Fruit fly (Drosophila melanogaster) whole organism, embryonic: ENCODE results near the gene Dr.
A peak's percentile ranks its signal among the peaks of the same experiment; 100 is the strongest.

Source experiments
- Adf1 ChIP-seq: fragments of 200-800 bp; sonication (Bioruptor generic); IDR thresholded peaks from 2 replicates; pipeline ENCODE4 v1.3.6; 2022; ENCODE audit warnings: missing biosample characterization, missing genetic modification characterization
- Atf3 ChIP-seq: fragments of 200-800 bp; sonication (Bioruptor generic); optimal IDR thresholded peaks from 3 replicates; lab custom pipeline; 2016; ENCODE audit warnings: missing biosample characterization, missing genetic modification characterization
- B-H2 ChIP-seq: fragments of 200-800 bp; sonication (Bioruptor generic); optimal IDR thresholded peaks from 2 replicates; lab custom pipeline; 2018; ENCODE audit warnings: missing biosample characterization, mild to moderate bottlenecking, missing genetic modification characterization
- CG10147 ChIP-seq: fragments of 200-800 bp; sonication (Bioruptor generic); optimal IDR thresholded peaks from 2 replicates; lab custom pipeline; 2019; ENCODE audit warnings: missing biosample characterization, mild to moderate bottlenecking, missing genetic modification characterization, moderate library complexity
- CG10431 ChIP-seq: fragments of 200-800 bp; sonication (Bioruptor generic); optimal IDR thresholded peaks from 3 replicates; lab custom pipeline; 2018; ENCODE audit warnings: missing biosample characterization, mild to moderate bottlenecking, missing genetic modification characterization
- CG12769 ChIP-seq: fragments of 200-800 bp; sonication (Bioruptor generic); optimal IDR thresholded peaks from 2 replicates; lab custom pipeline; 2019; ENCODE audit warnings: missing biosample characterization, mild to moderate bottlenecking, missing genetic modification characterization, moderate library complexity
- CG15011 ChIP-seq: fragments of 200-800 bp; sonication (Bioruptor generic); optimal IDR thresholded peaks from 3 replicates; lab custom pipeline; 2018; ENCODE audit warnings: missing biosample characterization, mild to moderate bottlenecking, missing genetic modification characterization
- CG1529 ChIP-seq: fragments of 200-800 bp; sonication (Bioruptor generic); optimal IDR thresholded peaks from 3 replicates; lab custom pipeline; 2018; ENCODE audit warnings: missing biosample characterization, missing genetic modification characterization
- CG15514 ChIP-seq: fragments of 200-800 bp; sonication (Bioruptor generic); optimal IDR thresholded peaks from 3 replicates; lab custom pipeline; 2017; ENCODE audit warnings: missing biosample characterization, missing genetic modification characterization, mild to moderate bottlenecking, moderate library complexity, missing genetic modification reagents
- CG17361 ChIP-seq: fragments of 200-800 bp; sonication (Bioruptor generic); IDR thresholded peaks from 3 replicates; pipeline ENCODE4 v1.3.6; 2022; ENCODE audit warnings: missing biosample characterization, missing genetic modification characterization
- CG17612 ChIP-seq: fragments of 200-800 bp; sonication (Bioruptor generic); IDR thresholded peaks from 2 replicates; pipeline ENCODE4 v1.3.6; 2022; ENCODE audit warnings: missing biosample characterization, missing genetic modification characterization
- CG1792 ChIP-seq: fragments of 200-800 bp; sonication (Bioruptor generic); optimal IDR thresholded peaks from 2 replicates; lab custom pipeline; 2016; ENCODE audit warnings: missing biosample characterization, missing genetic modification characterization
- CG18011 ChIP-seq: fragments of 200-800 bp; sonication (Bioruptor generic); optimal IDR thresholded peaks from 2 replicates; lab custom pipeline; 2017; ENCODE audit warnings: missing biosample characterization, missing genetic modification characterization, mild to moderate bottlenecking, moderate library complexity, missing genotype
- CG2116 ChIP-seq: fragments of 200-800 bp; sonication (Bioruptor generic); optimal IDR thresholded peaks from 3 replicates; lab custom pipeline; 2018; ENCODE audit warnings: missing biosample characterization, mild to moderate bottlenecking, missing genetic modification characterization
- CG31365 ChIP-seq: fragments of 200-800 bp; sonication (Bioruptor generic); optimal IDR thresholded peaks from 2 replicates; lab custom pipeline; 2018; ENCODE audit warnings: missing biosample characterization, mild to moderate bottlenecking, missing genetic modification characterization
- CG3407 ChIP-seq: fragments of 200-800 bp; sonication (Bioruptor generic); optimal IDR thresholded peaks from 2 replicates; lab custom pipeline; 2018; ENCODE audit warnings: missing biosample characterization, mild to moderate bottlenecking, missing genetic modification characterization
- CG3726 ChIP-seq: fragments of 200-800 bp; sonication (Bioruptor generic); IDR thresholded peaks from 3 replicates; pipeline ENCODE4, ENCODE4 v1.3.6; 2022; ENCODE audit warnings: missing biosample characterization, missing genetic modification characterization
- CG3995 ChIP-seq: fragments of 200-800 bp; sonication (Bioruptor generic); optimal IDR thresholded peaks from 3 replicates; lab custom pipeline; 2016; ENCODE audit warnings: missing biosample characterization, missing genetic modification characterization
- CG4617 ChIP-seq: fragments of 200-800 bp; sonication (Bioruptor generic); optimal IDR thresholded peaks from 3 replicates; lab custom pipeline; 2016; ENCODE audit warnings: missing biosample characterization, missing genetic modification characterization, borderline replicate concordance
- CG4820 ChIP-seq: fragments of 200-800 bp; sonication (Bioruptor generic); optimal IDR thresholded peaks from 3 replicates; lab custom pipeline; 2016; ENCODE audit warnings: missing biosample characterization, missing genetic modification characterization
- CG5953 ChIP-seq: fragments of 200-800 bp; sonication (Bioruptor generic); IDR thresholded peaks from 2 replicates; pipeline ENCODE4 v1.3.6; 2022; ENCODE audit warnings: missing biosample characterization, missing genetic modification characterization
- CG6272 ChIP-seq: fragments of 200-800 bp; sonication (Bioruptor generic); IDR thresholded peaks from 2 replicates; pipeline ENCODE4 v1.3.6; 2022; ENCODE audit warnings: missing biosample characterization, missing genetic modification characterization
- CG6765 ChIP-seq: fragments of 200-800 bp; sonication (Bioruptor generic); optimal IDR thresholded peaks from 3 replicates; lab custom pipeline; 2017; ENCODE audit warnings: missing biosample characterization, mild to moderate bottlenecking, missing genetic modification characterization
- CG7987 ChIP-seq: fragments of 200-800 bp; sonication (Bioruptor generic); optimal IDR thresholded peaks from 2 replicates; lab custom pipeline; 2018; ENCODE audit warnings: missing biosample characterization, mild to moderate bottlenecking, missing genetic modification characterization, moderate library complexity
- CG9797 ChIP-seq: fragments of 200-800 bp; sonication (Bioruptor generic); optimal IDR thresholded peaks from 3 replicates; lab custom pipeline; 2018; ENCODE audit warnings: missing biosample characterization, mild to moderate bottlenecking, missing genetic modification characterization
- CkIIα-i1 ChIP-seq: fragments of 200-800 bp; sonication (Bioruptor generic); IDR thresholded peaks from 2 replicates; pipeline ENCODE4 v1.3.6; 2022; ENCODE audit warnings: missing biosample characterization, missing genetic modification characterization
- Dfd ChIP-seq, 2 experiments: fragments of >200 bp; optimal IDR thresholded peaks; 2 replicates each; lab custom pipeline; 2017; ENCODE audit warnings: missing biosample characterization in 2 of 2, missing genetic modification characterization in 2 of 2
- Dref ChIP-seq: fragments of 200-800 bp; sonication (Bioruptor generic); IDR thresholded peaks from 2 replicates; pipeline ENCODE4 v1.3.6; 2022; ENCODE audit warnings: missing biosample characterization, missing genetic modification characterization
- Eip74EF ChIP-seq, 2 experiments: fragments of 200-800 bp in 1 of 2; fragments of >200 bp in 1 of 2; sonication (Bioruptor generic) in 1 of 2; optimal IDR thresholded peaks; 2 replicates each; lab custom pipeline; 2017 to 2019; ENCODE audit warnings: missing biosample characterization in 2 of 2, missing genetic modification characterization in 2 of 2, mild to moderate bottlenecking in 1 of 2, moderate library complexity in 1 of 2
- Hey ChIP-seq: fragments of 200-800 bp; sonication (Bioruptor generic); optimal IDR thresholded peaks from 3 replicates; lab custom pipeline; 2018; ENCODE audit warnings: missing biosample characterization, mild to moderate bottlenecking, missing genetic modification characterization
- HmgD ChIP-seq: fragments of 200-800 bp; sonication (Bioruptor generic); optimal IDR thresholded peaks from 3 replicates; lab custom pipeline; 2016; ENCODE audit warnings: missing biosample characterization, missing genetic modification characterization
- Kr ChIP-seq: fragments of 200-800 bp; sonication (Bioruptor generic); optimal IDR thresholded peaks from 2 replicates; lab custom pipeline; 2017; ENCODE audit warnings: missing biosample characterization, mild to moderate bottlenecking, missing genetic modification characterization
- Med ChIP-seq: fragments of 200-800 bp; sonication (Bioruptor generic); peaks from one replicate; lab custom pipeline; 2016; ENCODE audit warnings: missing biosample characterization, missing genetic modification characterization, mild to moderate bottlenecking, inconsistent platforms, moderate library complexity
- Oaz ChIP-seq: fragments of 200-800 bp; sonication (Bioruptor generic); IDR thresholded peaks from 2 replicates; pipeline ENCODE4 v1.3.6; 2022; ENCODE audit warnings: missing biosample characterization, missing genetic modification characterization
- Optix ChIP-seq: fragments of 200-800 bp; sonication (Bioruptor generic); IDR thresholded peaks from 3 replicates; pipeline ENCODE4 v1.3.6; 2022; ENCODE audit warnings: missing biosample characterization, missing genetic modification characterization
- Poxn ChIP-seq: fragments of 200-800 bp; sonication (Bioruptor generic); IDR thresholded peaks from 2 replicates; pipeline ENCODE4 v1.3.6; 2022; ENCODE audit warnings: missing biosample characterization, missing genetic modification characterization
- Ravus ChIP-seq: fragments of 200-800 bp; sonication (Bioruptor generic); IDR thresholded peaks from 2 replicates; pipeline ENCODE4 v1.3.6; 2022; ENCODE audit warnings: missing biosample characterization, missing genetic modification characterization
- Rx ChIP-seq: fragments of 200-800 bp; sonication (Bioruptor generic); IDR thresholded peaks from 2 replicates; pipeline ENCODE4 v1.3.6; 2022; ENCODE audit warnings: missing biosample characterization, missing genetic modification characterization
- Spps ChIP-seq: fragments of 200-800 bp; sonication (Bioruptor generic); optimal IDR thresholded peaks from 2 replicates; lab custom pipeline; 2018; ENCODE audit warnings: missing biosample characterization, mild to moderate bottlenecking, missing genetic modification characterization
- TFAM ChIP-seq: fragments of 200-800 bp; sonication (Bioruptor generic); optimal IDR thresholded peaks from 2 replicates; lab custom pipeline; 2017; ENCODE audit warnings: missing biosample characterization, missing genetic modification characterization, inconsistent platforms
- abd-A ChIP-seq: fragments of 200-800 bp; sonication (Bioruptor generic); optimal IDR thresholded peaks from 3 replicates; lab custom pipeline; 2019; ENCODE audit warnings: missing biosample characterization, mild to moderate bottlenecking, missing genetic modification characterization, moderate library complexity
- bigmax ChIP-seq: fragments of 200-800 bp; sonication (Bioruptor generic); optimal IDR thresholded peaks from 2 replicates; lab custom pipeline; 2018; ENCODE audit warnings: missing biosample characterization, mild to moderate bottlenecking, missing genetic modification characterization
- crc ChIP-seq: fragments of 200-800 bp; sonication (Bioruptor generic); optimal IDR thresholded peaks from 2 replicates; lab custom pipeline; 2016; ENCODE audit warnings: missing biosample characterization, missing genetic modification characterization
- grn ChIP-seq: fragments of 200-800 bp; sonication (Bioruptor generic); optimal IDR thresholded peaks from 3 replicates; lab custom pipeline; 2017; ENCODE audit warnings: missing biosample characterization, missing genetic modification characterization
- hth ChIP-seq: fragments of >200 bp; optimal IDR thresholded peaks from 2 replicates; lab custom pipeline; 2017; ENCODE audit warnings: inconsistent platforms
- luna ChIP-seq: fragments of 200-800 bp; sonication (Bioruptor generic); optimal IDR thresholded peaks from 2 replicates; lab custom pipeline; 2016; ENCODE audit warnings: missing biosample characterization, missing genetic modification characterization
- mam ChIP-seq: fragments of 200-800 bp; sonication (Bioruptor generic); optimal IDR thresholded peaks from 3 replicates; lab custom pipeline; 2016; ENCODE audit warnings: missing biosample characterization, missing genetic modification characterization
- sim ChIP-seq: fragments of 200-800 bp; sonication (Bioruptor generic); IDR thresholded peaks from 2 replicates; pipeline ENCODE4 v1.3.6; 2022; ENCODE audit warnings: missing biosample characterization, missing genetic modification characterization
- sqz ChIP-seq: fragments of 200-800 bp; sonication (Bioruptor generic); optimal IDR thresholded peaks from 3 replicates; lab custom pipeline; 2018; ENCODE audit warnings: missing biosample characterization, mild to moderate bottlenecking, missing genetic modification characterization
- unc-4 ChIP-seq: fragments of 200-800 bp; sonication (Bioruptor generic); IDR thresholded peaks from 2 replicates; pipeline ENCODE4 v1.3.6; 2022; ENCODE audit warnings: missing biosample characterization, missing genetic modification characterization; ENCODE audit not compliant: partially characterized antibody
- zen ChIP-seq: fragments of 200-800 bp; sonication (Bioruptor generic); optimal IDR thresholded peaks from 3 replicates; lab custom pipeline; 2018; ENCODE audit warnings: missing biosample characterization, mild to moderate bottlenecking, missing genetic modification characterization, moderate library complexity

Gene Dr

DNA sequence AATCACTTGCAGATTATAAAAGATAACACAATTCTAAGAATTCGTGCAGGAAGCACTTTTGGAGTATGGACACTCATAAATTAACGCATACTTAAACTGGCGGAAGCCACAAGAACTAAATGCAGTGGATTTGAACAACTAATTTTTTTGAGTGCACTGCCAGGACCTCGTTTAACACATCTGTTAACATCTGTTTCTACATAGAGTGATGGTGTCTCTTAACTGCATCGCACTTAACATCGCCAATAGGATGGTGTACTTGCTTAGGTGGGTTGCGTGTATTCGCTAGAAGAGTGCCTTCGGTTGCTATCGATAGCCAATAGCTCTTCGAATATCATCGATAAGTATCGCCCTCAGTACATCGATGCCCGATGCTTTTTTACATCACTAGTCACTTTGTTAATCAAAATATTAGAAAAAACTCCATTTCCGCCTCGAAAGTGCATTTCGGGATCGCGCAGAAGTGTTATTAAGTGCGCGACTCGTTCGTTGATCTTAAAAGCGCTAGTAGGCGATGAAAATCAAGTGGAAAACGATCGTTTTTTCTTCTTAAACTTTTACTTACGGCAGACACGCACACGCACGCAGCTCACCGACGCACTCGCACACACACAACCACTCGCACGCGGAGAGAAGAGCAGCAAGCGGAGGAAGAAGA, 35.4 kb downstream of the Dr start, which contains the start of gene alph (continued):
- TF ChIP-seq Med (peak; percentile 86), CG17361 (GFP tag; lab: Robert Waterston, UW) (no peak; the same call in 2 of the 3 replicates), Atf3 (peak; percentile 37), CG4617 (peak; percentile 94), CG10431 (GFP tag; lab: Kevin White, UChicago) (no peak), CG1529 (GFP tag; lab: Kevin White, UChicago) (no peak), Oaz (GFP tag; lab: Robert Waterston, UW) (no peak), grn (GFP tag; lab: Kevin White, UChicago) (peak; percentile 9), luna (GFP tag; lab: Kevin White, UChicago) (no peak), Hey (tag; lab: Kevin White, UChicago) (no peak), Poxn (GFP tag; lab: Robert Waterston, UW) (no peak), CG5953 (GFP tag; lab: Robert Waterston, UW) (no peak), CG15514 (GFP tag; lab: Kevin White, UChicago) (peak; percentile 60), B-H2 (GFP tag; lab: Kevin White, UChicago) (no peak), Dfd (GFP tag; optimal IDR thresholded peaks at IDR 0.05; lab: Kevin White, UChicago) (no peak), Dref (GFP tag; lab: Robert Waterston, UW) (peak; percentile 99), CG9797 (GFP tag; lab: Kevin White, UChicago) (peak; percentile 40), CG6272 (GFP tag; lab: Robert Waterston, UW) (peak; percentile 60; the same call in 1 of the 2 replicates), crc (GFP tag; lab: Kevin White, UChicago) (no peak), HmgD (peak; percentile 91), CG10147 (GFP tag; lab: Kevin White, UChicago) (peak; percentile 7), CG6765 (no peak), CkIIα-i1 (GFP tag; lab: Robert Waterston, UW) (no peak), CG3995 (GFP tag; lab: Kevin White, UChicago) (peak; percentile 67), Rx (no peak), bigmax (peak; percentile 18), CG12769 (tag; lab: Kevin White, UChicago) (no peak), zen (no peak), Adf1 (GFP tag; lab: Robert Waterston, UW) (peak; percentile 44), hth (lab: Kevin White, UChicago) (no peak), CG17612 (GFP tag; lab: Robert Waterston, UW) (no peak), CG3726 (GFP tag; lab: Robert Waterston, UW) (no peak), CG2116 (peak; percentile 94), Ravus (GFP tag; lab: Robert Waterston, UW) (no peak), TFAM (no peak), CG1792 (GFP tag; lab: Kevin White, UChicago) (no peak), Optix (GFP tag; lab: Robert Waterston, UW) (0 out of 3 replicates have a peak, but pooled peaks have one; percentile 28), CG18011 (no peak), unc-4 (GFP tag; lab: Robert Waterston, UW) (peak; percentile 96), CG7987 (GFP tag; lab: Kevin White, UChicago) (no peak), CG31365 (peak; percentile 22), Kr (no peak), sim (GFP tag; lab: Robert Waterston, UW) (no peak), CG15011 (GFP tag; lab: Kevin White, UChicago) (no peak), mam (GFP tag; lab: Kevin White, UChicago) (peak; percentile 54), abd-A (tag; lab: Kevin White, UChicago) (no peak), CG3407 (GFP tag; lab: Kevin White, UChicago) (peak; percentile 6), Spps (no peak), Eip74EF (GFP tag; optimal IDR thresholded peaks at IDR 0.05; lab: Kevin White, UChicago) (no peak), CG4820 (peak; percentile 10), sqz (GFP tag; lab: Kevin White, UChicago) (no peak)
